Fruit fly (Drosophila melanogaster) whole organism, embryonic: ENCODE measurements around the gene CG4004.

Source experiments
- Ada2b ChIP-seq: fragments of 200-800 bp; sonication (Bioruptor generic); IDR thresholded peaks from 2 replicates; pipeline ENCODE4 v1.3.6; 2022; ENCODE audit warnings: missing biosample characterization, missing genetic modification characterization
- B-H1 ChIP-seq: fragments of 200-800 bp; sonication (Bioruptor generic); IDR thresholded peaks from 3 replicates; pipeline ENCODE4 v1.3.6; 2022; ENCODE audit warnings: missing biosample characterization, missing genetic modification characterization
- BtbVII ChIP-seq: fragments of 200-800 bp; sonication (Bioruptor generic); optimal IDR thresholded peaks from 3 replicates; lab custom pipeline; 2017; ENCODE audit warnings: missing biosample characterization, mild to moderate bottlenecking, missing genetic modification characterization
- CG12236 ChIP-seq: fragments of 200-800 bp; sonication (Bioruptor generic); optimal IDR thresholded peaks from 2 replicates; lab custom pipeline; 2016; ENCODE audit warnings: missing biosample characterization, missing genetic modification characterization
- CG13296 ChIP-seq: fragments of 200-800 bp; sonication (Bioruptor generic); optimal IDR thresholded peaks from 3 replicates; lab custom pipeline; 2018; ENCODE audit warnings: missing biosample characterization, mild to moderate bottlenecking, missing genetic modification characterization
- CG14014 ChIP-seq: fragments of 200-800 bp; sonication (Bioruptor generic); IDR thresholded peaks from 2 replicates; pipeline ENCODE4 v1.3.6; 2022; ENCODE audit warnings: missing biosample characterization, missing genetic modification characterization
- CG15073 ChIP-seq: fragments of 200-800 bp; sonication (Bioruptor generic); optimal IDR thresholded peaks from 2 replicates; lab custom pipeline; 2016; ENCODE audit warnings: missing biosample characterization, missing genetic modification characterization
- CG1603 ChIP-seq: fragments of 200-800 bp; sonication (Bioruptor generic); optimal IDR thresholded peaks from 2 replicates; lab custom pipeline; 2019; ENCODE audit warnings: missing biosample characterization, mild to moderate bottlenecking, missing genetic modification characterization, moderate library complexity
- CG17361 ChIP-seq: fragments of 200-800 bp; sonication (Bioruptor generic); IDR thresholded peaks from 3 replicates; pipeline ENCODE4 v1.3.6; 2022; ENCODE audit warnings: missing biosample characterization, missing genetic modification characterization
- CG17385 ChIP-seq: fragments of 200-800 bp; sonication (Bioruptor generic); optimal IDR thresholded peaks from 3 replicates; lab custom pipeline; 2018; ENCODE audit warnings: missing biosample characterization, mild to moderate bottlenecking, missing genetic modification characterization
- CG17612 ChIP-seq: fragments of 200-800 bp; sonication (Bioruptor generic); IDR thresholded peaks from 2 replicates; pipeline ENCODE4 v1.3.6; 2022; ENCODE audit warnings: missing biosample characterization, missing genetic modification characterization
- CG18262 ChIP-seq: fragments of 200-800 bp; optimal IDR thresholded peaks from 3 replicates; lab custom pipeline; 2019; ENCODE audit warnings: missing biosample characterization, mild to moderate bottlenecking, missing genetic modification characterization, moderate library complexity
- CG2202 ChIP-seq: fragments of 200-800 bp; sonication (Bioruptor generic); optimal IDR thresholded peaks from 2 replicates; lab custom pipeline; 2018; ENCODE audit warnings: missing biosample characterization, mild to moderate bottlenecking, missing genetic modification characterization
- CG31365 ChIP-seq: fragments of 200-800 bp; sonication (Bioruptor generic); optimal IDR thresholded peaks from 2 replicates; lab custom pipeline; 2018; ENCODE audit warnings: missing biosample characterization, mild to moderate bottlenecking, missing genetic modification characterization
- CG32772 ChIP-seq: fragments of 200-800 bp; sonication (Bioruptor generic); IDR thresholded peaks from 2 replicates; pipeline ENCODE4 v1.3.6; 2022; ENCODE audit warnings: missing biosample characterization, missing genetic modification characterization
- CG3281 ChIP-seq: fragments of 200-800 bp; sonication (Bioruptor generic); optimal IDR thresholded peaks from 3 replicates; lab custom pipeline; 2017; ENCODE audit warnings: missing biosample characterization, mild to moderate bottlenecking, missing genetic modification characterization
- CG3995 ChIP-seq: fragments of 200-800 bp; sonication (Bioruptor generic); optimal IDR thresholded peaks from 3 replicates; lab custom pipeline; 2016; ENCODE audit warnings: missing biosample characterization, missing genetic modification characterization
- CG4617 ChIP-seq: fragments of 200-800 bp; sonication (Bioruptor generic); optimal IDR thresholded peaks from 3 replicates; lab custom pipeline; 2016; ENCODE audit warnings: missing biosample characterization, missing genetic modification characterization, borderline replicate concordance
- CG6765 ChIP-seq: fragments of 200-800 bp; sonication (Bioruptor generic); optimal IDR thresholded peaks from 3 replicates; lab custom pipeline; 2017; ENCODE audit warnings: missing biosample characterization, mild to moderate bottlenecking, missing genetic modification characterization
- CG7271 ChIP-seq: fragments of 200-800 bp; sonication (Bioruptor generic); optimal IDR thresholded peaks from 2 replicates; lab custom pipeline; 2018; ENCODE audit warnings: missing biosample characterization, mild to moderate bottlenecking, missing genetic modification characterization, moderate library complexity
- CG7357 ChIP-seq: fragments of 200-800 bp; sonication (Bioruptor generic); IDR thresholded peaks from 3 replicates; pipeline ENCODE4 v1.3.6; 2022; ENCODE audit warnings: missing biosample characterization, missing genetic modification characterization
- CG7556 ChIP-seq: fragments of 200-800 bp; sonication (Bioruptor generic); optimal IDR thresholded peaks from 2 replicates; lab custom pipeline; 2017; ENCODE audit warnings: missing biosample characterization, mild to moderate bottlenecking, missing genetic modification characterization
- CG7786 ChIP-seq: fragments of 200-800 bp; sonication (Bioruptor generic); optimal IDR thresholded peaks from 2 replicates; lab custom pipeline; 2016; ENCODE audit warnings: missing biosample characterization, missing genetic modification characterization
- CG8944 ChIP-seq: fragments of 200-800 bp; sonication (Bioruptor generic); optimal IDR thresholded peaks from 3 replicates; lab custom pipeline; 2016; ENCODE audit warnings: missing biosample characterization, missing genetic modification characterization
- Dad ChIP-seq: fragments of 200-800 bp; sonication (Bioruptor generic); optimal IDR thresholded peaks from 3 replicates; lab custom pipeline; 2016; ENCODE audit warnings: missing biosample characterization, missing genetic modification characterization
- Dek ChIP-seq: fragments of 200-800 bp; sonication (Bioruptor generic); optimal IDR thresholded peaks from 3 replicates; lab custom pipeline; 2019; ENCODE audit warnings: missing biosample characterization, mild to moderate bottlenecking, missing genetic modification characterization, moderate library complexity
- Dll ChIP-seq: fragments of 200-800 bp; sonication (Bioruptor generic); IDR thresholded peaks from 4 replicates; pipeline ENCODE4 v1.3.6; 2022; ENCODE audit warnings: missing biosample characterization, missing genetic modification characterization; ENCODE audit not compliant: partially characterized antibody
- Fer3 ChIP-seq: fragments of 200-800 bp; sonication (Bioruptor generic); optimal IDR thresholded peaks from 2 replicates; lab custom pipeline; 2018; ENCODE audit warnings: missing biosample characterization, mild to moderate bottlenecking, missing genetic modification characterization, moderate library complexity
- H15 ChIP-seq: fragments of 200-800 bp; sonication (Bioruptor generic); IDR thresholded peaks from 3 replicates; pipeline ENCODE4 v1.3.6; 2022; ENCODE audit warnings: missing biosample characterization, missing genetic modification characterization
- HLH4C ChIP-seq: fragments of 200-800 bp; sonication (Bioruptor generic); IDR thresholded peaks from 3 replicates; pipeline ENCODE4 v1.3.6; 2022; ENCODE audit warnings: missing biosample characterization, missing genetic modification characterization; ENCODE audit not compliant: partially characterized antibody
- HLH54F ChIP-seq: fragments of 200-800 bp; sonication (Bioruptor generic); optimal IDR thresholded peaks from 3 replicates; lab custom pipeline; 2016; ENCODE audit warnings: missing biosample characterization, missing genetic modification characterization
- HmgD ChIP-seq: fragments of 200-800 bp; sonication (Bioruptor generic); optimal IDR thresholded peaks from 3 replicates; lab custom pipeline; 2016; ENCODE audit warnings: missing biosample characterization, missing genetic modification characterization
- Oli ChIP-seq: fragments of 200-800 bp; sonication (Bioruptor generic); optimal IDR thresholded peaks from 2 replicates; lab custom pipeline; 2018; ENCODE audit warnings: missing biosample characterization, mild to moderate bottlenecking, missing genetic modification characterization, moderate library complexity
- Six4 ChIP-seq: fragments of 200-800 bp; sonication (Bioruptor generic); optimal IDR thresholded peaks from 2 replicates; lab custom pipeline; 2016; ENCODE audit warnings: missing biosample characterization, missing genetic modification characterization
- Sox100B ChIP-seq: fragments of 200-800 bp; sonication (Bioruptor generic); optimal IDR thresholded peaks from 3 replicates; lab custom pipeline; 2018; ENCODE audit warnings: missing biosample characterization, mild to moderate bottlenecking, missing genetic modification characterization
- ac ChIP-seq: fragments of 200-800 bp; sonication (Bioruptor generic); optimal IDR thresholded peaks from 3 replicates; lab custom pipeline; 2017; ENCODE audit warnings: missing biosample characterization, mild to moderate bottlenecking, missing genetic modification characterization
- ash1 ChIP-seq: fragments of 200-800 bp; sonication (Bioruptor generic); optimal IDR thresholded peaks from 2 replicates; lab custom pipeline; 2018; ENCODE audit warnings: missing biosample characterization, mild to moderate bottlenecking, missing genetic modification characterization
- bab2 ChIP-seq: fragments of 200-800 bp; sonication (Bioruptor generic); optimal IDR thresholded peaks from 2 replicates; lab custom pipeline; 2016; ENCODE audit warnings: missing biosample characterization, missing genetic modification characterization
- crc ChIP-seq: fragments of 200-800 bp; sonication (Bioruptor generic); optimal IDR thresholded peaks from 2 replicates; lab custom pipeline; 2016; ENCODE audit warnings: missing biosample characterization, missing genetic modification characterization
- hb ChIP-seq: fragments of 200-800 bp; sonication (Bioruptor generic); IDR thresholded peaks from 3 replicates; pipeline ENCODE4 v1.3.6; 2022; ENCODE audit warnings: missing biosample characterization, missing genetic modification characterization; ENCODE audit not compliant: partially characterized antibody
- hth ChIP-seq: fragments of >200 bp; optimal IDR thresholded peaks from 2 replicates; lab custom pipeline; 2017; ENCODE audit warnings: inconsistent platforms
- ind ChIP-seq: fragments of 200-800 bp; sonication (Bioruptor generic); optimal IDR thresholded peaks from 3 replicates; lab custom pipeline; 2016; ENCODE audit warnings: missing biosample characterization, missing genetic modification characterization
- jing ChIP-seq: fragments of 200-800 bp; sonication (Bioruptor generic); optimal IDR thresholded peaks from 2 replicates; lab custom pipeline; 2018; ENCODE audit warnings: missing biosample characterization, mild to moderate bottlenecking, missing genetic modification characterization
- otp ChIP-seq: fragments of 200-800 bp; sonication (Bioruptor generic); IDR thresholded peaks from 3 replicates; pipeline ENCODE4, ENCODE4 v1.3.6; 2022; ENCODE audit warnings: missing biosample characterization, missing genetic modification characterization
- psq ChIP-seq: fragments of 200-800 bp; sonication (Bioruptor generic); optimal IDR thresholded peaks from 2 replicates; lab custom pipeline; 2017; ENCODE audit warnings: missing biosample characterization, missing genetic modification characterization
- ro ChIP-seq: fragments of 200-800 bp; sonication (Bioruptor generic); IDR thresholded peaks from 2 replicates; pipeline ENCODE4 v1.3.6; 2022; ENCODE audit warnings: missing biosample characterization, missing genetic modification characterization
- shn ChIP-seq: fragments of 200-800 bp; sonication (Bioruptor generic); optimal IDR thresholded peaks from 3 replicates; lab custom pipeline; 2016; ENCODE audit warnings: missing biosample characterization, missing genetic modification characterization
- sna ChIP-seq: fragments of 200-800 bp; sonication (Bioruptor generic); IDR thresholded peaks from 2 replicates; pipeline ENCODE4 v1.3.6; 2022; ENCODE audit warnings: missing biosample characterization, missing genetic modification characterization; ENCODE audit not compliant: partially characterized antibody
- sqz ChIP-seq: fragments of 200-800 bp; sonication (Bioruptor generic); optimal IDR thresholded peaks from 3 replicates; lab custom pipeline; 2018; ENCODE audit warnings: missing biosample characterization, mild to moderate bottlenecking, missing genetic modification characterization
- unc-4 ChIP-seq: fragments of 200-800 bp; sonication (Bioruptor generic); IDR thresholded peaks from 2 replicates; pipeline ENCODE4 v1.3.6; 2022; ENCODE audit warnings: missing biosample characterization, missing genetic modification characterization; ENCODE audit not compliant: partially characterized antibody
- usp ChIP-seq: fragments of >200 bp; optimal IDR thresholded peaks from 2 replicates; lab custom pipeline; 2017; ENCODE audit warnings: missing biosample characterization, missing genetic modification characterization

The CG4004 gene

dm6 chrX:12699095-12699750, 44.8 kb upstream of the CG4004 start (continued):
- TF ChIP-seq psq (GFP tag; lab: Kevin White, UChicago) (no peak), sqz (GFP tag; lab: Kevin White, UChicago) (peak; percentile 21), HLH4C (GFP tag; lab: Robert Waterston, UW) (no peak), HmgD (GFP tag; lab: Kevin White, UChicago) (no peak), Dad (GFP tag; lab: Kevin White, UChicago) (peak; percentile 3), CG32772 (GFP tag; lab: Robert Waterston, UW) (no peak), bab2 (GFP tag; lab: Kevin White, UChicago) (peak; percentile 18), CG18262 (tag; lab: Kevin White, UChicago) (peak; percentile 50), Ada2b (GFP tag; lab: Robert Waterston, UW) (peak; percentile 52; the same call in 1 of the 2 replicates), otp (GFP tag; lab: Robert Waterston, UW) (no peak), ind (GFP tag; lab: Kevin White, UChicago) (peak; percentile 26), CG4617 (GFP tag; lab: Kevin White, UChicago) (no peak), shn (GFP tag; lab: Kevin White, UChicago) (no peak), CG3995 (GFP tag; lab: Kevin White, UChicago) (no peak), CG3281 (GFP tag; lab: Kevin White, UChicago) (peak; percentile 11), CG7357 (GFP tag; lab: Robert Waterston, UW) (0 out of 3 replicates have a peak, but pooled peaks have one; percentile 21), CG7556 (GFP tag; lab: Kevin White, UChicago) (peak; percentile 38), crc (GFP tag; lab: Kevin White, UChicago) (no peak), CG14014 (GFP tag; lab: Robert Waterston, UW) (peak; percentile 61; the same call in 1 of the 2 replicates), Dek (tag; lab: Kevin White, UChicago) (peak; percentile 16), B-H1 (GFP tag; lab: Robert Waterston, UW) (no peak), CG17612 (no peak), CG8944 (no peak), Sox100B (GFP tag; lab: Kevin White, UChicago) (peak; percentile 21), usp (no peak), Fer3 (tag; lab: Kevin White, UChicago) (peak; percentile 19), HLH54F (no peak), CG6765 (no peak), Six4 (GFP tag; lab: Kevin White, UChicago) (peak; percentile 18), Dll (GFP tag; lab: Robert Waterston, UW) (no peak), CG1603 (tag; lab: Kevin White, UChicago) (no peak), CG31365 (tag; lab: Kevin White, UChicago) (no peak), H15 (no peak), ash1 (GFP tag; lab: Kevin White, UChicago) (no peak), ac (GFP tag; lab: Kevin White, UChicago) (no peak), hth (lab: Kevin White, UChicago) (no peak), CG12236 (no peak), jing (GFP tag; lab: Kevin White, UChicago) (no peak), ro (GFP tag; lab: Robert Waterston, UW) (no peak), CG17385 (GFP tag; lab: Kevin White, UChicago) (peak; percentile 38), Oli (tag; lab: Kevin White, UChicago) (peak; percentile 28), BtbVII (GFP tag; lab: Kevin White, UChicago) (no peak), CG15073 (GFP tag; lab: Kevin White, UChicago) (no peak), CG17361 (GFP tag; lab: Robert Waterston, UW) (0 out of 3 replicates have a peak, but pooled peaks have one; percentile 34), CG7271 (no peak), CG2202 (tag; lab: Kevin White, UChicago) (no peak), hb (GFP tag; lab: Robert Waterston, UW) (no peak), sna (GFP tag; lab: Robert Waterston, UW) (no peak), CG13296 (peak; percentile 31), unc-4 (GFP tag; lab: Robert Waterston, UW) (no peak), CG7786 (GFP tag; lab: Kevin White, UChicago) (peak; percentile 2)
